Worm (Caenorhabditis elegans) whole organism, L1 larva: ENCODE data around the gene prp-3.

Source experiments
- ama-1 ChIP-seq: fragments of 150-350 bp; optimal IDR thresholded peaks from 2 replicates; lab custom pipeline; 2014
- ceh-88 ChIP-seq: fragments of 200-800 bp; sonication (Bioruptor generic); IDR thresholded peaks from 2 replicates; pipeline ENCODE4 v1.3.6; 2022; ENCODE audit warnings: missing genetic modification characterization, missing compliant biosample characterization
- egl-27 ChIP-seq, 2 experiments: fragments of 150-350 bp in 1 of 2; sonication (generic microtip); optimal IDR thresholded peaks; 3 replicates each; lab custom pipeline; 2017 to 2018; ENCODE audit warnings: missing biosample characterization in 2 of 2, missing genetic modification characterization in 2 of 2, missing genetic modification reagents in 2 of 2
- hpl-2 ChIP-seq: fragments of 150-350 bp; optimal IDR thresholded peaks from 2 replicates; lab custom pipeline; 2014; ENCODE audit warnings: missing biosample characterization, missing genetic modification reagents, missing genetic modification characterization
- lin-14 ChIP-seq: fragments of 200-800 bp; sonication (Bioruptor generic); optimal IDR thresholded peaks from 2 replicates; lab custom pipeline; 2018; ENCODE audit warnings: mild to moderate bottlenecking, missing genetic modification characterization, moderate library complexity, missing compliant biosample characterization
- mep-1 ChIP-seq: fragments of 150-350 bp; optimal IDR thresholded peaks from 2 replicates; lab custom pipeline; 2014; ENCODE audit warnings: missing biosample characterization, missing genetic modification characterization
- nhr-11 ChIP-seq: fragments of 150-350 bp; optimal IDR thresholded peaks from 2 replicates; lab custom pipeline; 2014; ENCODE audit warnings: missing biosample characterization, missing genetic modification characterization
- nhr-28 ChIP-seq: fragments of 150-350 bp; optimal IDR thresholded peaks from 2 replicates; lab custom pipeline; 2014; ENCODE audit warnings: missing biosample characterization, missing genetic modification characterization
- nhr-76 ChIP-seq: sonication (generic microtip); optimal IDR thresholded peaks from 2 replicates; lab custom pipeline; 2017; ENCODE audit warnings: missing biosample characterization, missing genetic modification characterization
- nhr-84 ChIP-seq: sonication (generic microtip); optimal IDR thresholded peaks from 2 replicates; lab custom pipeline; 2017; ENCODE audit warnings: missing biosample characterization, missing genetic modification characterization
- nhr-85 ChIP-seq: sonication (generic microtip); peaks from one replicate; lab custom pipeline; 2016; ENCODE audit warnings: missing genetic modification characterization, inconsistent platforms, missing compliant biosample characterization
- skn-1 ChIP-seq: fragments of 150-350 bp; optimal IDR thresholded peaks from 2 replicates; lab custom pipeline; 2014; ENCODE audit warnings: missing biosample characterization, missing genetic modification characterization
- ztf-11 ChIP-seq, 2 experiments: sonication (generic microtip); optimal IDR thresholded peaks; 2 replicates each; lab custom pipeline; 2016 to 2017; ENCODE audit warnings: missing genetic modification characterization in 2 of 2, missing biosample characterization in 1 of 2, missing compliant biosample characterization in 1 of 2

ce11 chrIII:10391628-10392027 is 36.2 kb downstream of the prp-3 start, which contains the start of gene M03C11.9:
- TF ChIP-seq hpl-2 (GFP tag; lab: Kevin White, UChicago) (no peak), nhr-28 (no peak), ceh-88 (GFP tag; lab: Robert Waterston, UW) (no peak), nhr-76 (tag; lab: Kevin White, UChicago) (no peak), nhr-85 (tag; lab: Kevin White, UChicago) (no peak), egl-27 (tag; optimal IDR thresholded peaks at IDR 0.05; lab: Kevin White, UChicago) (no peak), nhr-84 (tag; lab: Kevin White, UChicago) (no peak), lin-14 (no peak), ama-1 (lab: Kevin White, UChicago) (no peak), nhr-11 (tag; lab: Kevin White, UChicago) (no peak), ztf-11 (tag; optimal IDR thresholded peaks at IDR 0.05; lab: Kevin White, UChicago) (no peak), skn-1 (tag; lab: Kevin White, UChicago) (no peak), mep-1 (no peak)
